Worm (Caenorhabditis elegans) whole organism, late embryonic: ENCODE data around the gene F17H10.4.

Experiments used
- F13H6.1 ChIP-seq: sonication (generic microtip); optimal IDR thresholded peaks from 2 replicates; lab custom pipeline; 2016; ENCODE audit warnings: missing genetic modification characterization, missing compliant biosample characterization
- ceh-2 ChIP-seq: sonication (generic microtip); optimal IDR thresholded peaks from 2 replicates; lab custom pipeline; 2016; ENCODE audit warnings: missing genotype, missing genetic modification characterization, missing compliant biosample characterization
- ceh-24 ChIP-seq: sonication (generic microtip); optimal IDR thresholded peaks from 2 replicates; lab custom pipeline; 2016; ENCODE audit warnings: mild to moderate bottlenecking, missing genetic modification characterization, missing compliant biosample characterization
- ceh-9 ChIP-seq: sonication (generic microtip); optimal IDR thresholded peaks from 2 replicates; lab custom pipeline; 2016; ENCODE audit warnings: mild to moderate bottlenecking, missing genetic modification characterization, inconsistent platforms, missing compliant biosample characterization
- che-1 ChIP-seq: sonication (generic microtip); optimal IDR thresholded peaks from 2 replicates; lab custom pipeline; 2016; ENCODE audit warnings: mild to moderate bottlenecking, missing genetic modification characterization, missing compliant biosample characterization
- ets-4 ChIP-seq: sonication (generic microtip); optimal IDR thresholded peaks from 2 replicates; lab custom pipeline; 2016; ENCODE audit warnings: missing genetic modification characterization, missing compliant biosample characterization
- nfya-1 ChIP-seq: sonication (generic microtip); optimal IDR thresholded peaks from 2 replicates; lab custom pipeline; 2017; ENCODE audit warnings: missing genetic modification characterization, mild to moderate bottlenecking, missing compliant biosample characterization, antibody characterized with exemption, moderate library complexity
- pat-9 ChIP-seq: fragments of 200-800 bp; sonication (Bioruptor generic); optimal IDR thresholded peaks from 2 replicates; lab custom pipeline; 2018; ENCODE audit warnings: mild to moderate bottlenecking, missing genetic modification characterization, moderate library complexity, missing compliant biosample characterization
- rnt-1 ChIP-seq: sonication (generic microtip); optimal IDR thresholded peaks from 2 replicates; lab custom pipeline; 2016; ENCODE audit warnings: missing genetic modification characterization, missing compliant biosample characterization
- sox-4 ChIP-seq: sonication (generic microtip); optimal IDR thresholded peaks from 2 replicates; lab custom pipeline; 2017; ENCODE audit warnings: mild to moderate bottlenecking, missing genetic modification characterization, inconsistent platforms, missing compliant biosample characterization
- ttx-3 ChIP-seq: sonication (generic microtip); optimal IDR thresholded peaks from 2 replicates; lab custom pipeline; 2016; ENCODE audit warnings: missing genetic modification reagents, missing genetic modification characterization, missing compliant biosample characterization

DNA sequence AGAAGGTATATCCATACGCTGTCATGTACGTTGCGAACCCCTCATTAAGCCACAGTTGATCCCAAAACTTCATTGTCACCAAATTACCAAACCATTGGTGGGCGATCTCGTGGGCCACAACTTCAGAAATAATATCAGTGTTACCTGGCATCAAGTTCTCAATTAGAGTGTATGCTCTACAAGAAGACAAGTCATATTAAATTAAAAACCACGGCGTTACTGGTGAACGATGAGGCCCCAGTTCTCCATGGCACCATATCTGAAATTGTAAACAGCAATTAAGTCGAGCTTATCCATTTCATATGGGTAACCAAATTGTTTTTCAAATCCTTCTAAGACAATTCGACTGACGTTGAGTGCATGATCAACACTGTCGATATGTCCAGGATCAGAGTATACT, 23.5 kb downstream of the F17H10.4 start:
- TF ChIP-seq ceh-24 (tag; lab: Kevin White, UChicago) = no peak
- no peak for TF ChIP-seq ceh-2 (tag; lab: Kevin White, UChicago)
- no peak for TF ChIP-seq F13H6.1 (tag; lab: Kevin White, UChicago)
- TF ChIP-seq pat-9 (tag; lab: Kevin White, UChicago) = no peak
- no peak for TF ChIP-seq ttx-3
- TF ChIP-seq ets-4 = no peak
- TF ChIP-seq che-1 = no peak
- TF ChIP-seq ceh-9 (tag; lab: Kevin White, UChicago) = no peak
- TF ChIP-seq sox-4 (tag; lab: Kevin White, UChicago) = no peak
- TF ChIP-seq nfya-1 = no peak
- no peak for TF ChIP-seq rnt-1 (tag; lab: Kevin White, UChicago)
